Fruit fly (Drosophila melanogaster) whole organism, embryonic: Measurements from ENCODE around the gene CG2540.

Source experiments
- Ada2b ChIP-seq: fragments of 200-800 bp; sonication (Bioruptor generic); IDR thresholded peaks from 2 replicates; pipeline ENCODE4 v1.3.6; 2022; ENCODE audit warnings: missing biosample characterization, missing genetic modification characterization
- Antp ChIP-seq: fragments of 200-800 bp; sonication (Bioruptor generic); optimal IDR thresholded peaks from 3 replicates; lab custom pipeline; 2016; ENCODE audit warnings: missing biosample characterization, missing genetic modification characterization
- CG10267 ChIP-seq: fragments of 200-800 bp; sonication (Bioruptor generic); optimal IDR thresholded peaks from 2 replicates; lab custom pipeline; 2018; ENCODE audit warnings: missing biosample characterization, mild to moderate bottlenecking, missing genetic modification characterization, moderate library complexity
- CG12219 ChIP-seq: fragments of 200-800 bp; sonication (Bioruptor generic); optimal IDR thresholded peaks from 3 replicates; lab custom pipeline; 2018; ENCODE audit warnings: missing biosample characterization, mild to moderate bottlenecking, missing genetic modification characterization
- CG12391 ChIP-seq: fragments of 200-800 bp; sonication (Bioruptor generic); optimal IDR thresholded peaks from 3 replicates; lab custom pipeline; 2018; ENCODE audit warnings: missing biosample characterization, mild to moderate bottlenecking, missing genetic modification characterization, moderate library complexity
- CG14860 ChIP-seq: fragments of 200-800 bp; sonication (Bioruptor generic); IDR thresholded peaks from 3 replicates; pipeline ENCODE4 v1.3.6; 2022; ENCODE audit warnings: missing biosample characterization, missing genetic modification characterization; ENCODE audit not compliant: partially characterized antibody
- CG2116 ChIP-seq: fragments of 200-800 bp; sonication (Bioruptor generic); optimal IDR thresholded peaks from 3 replicates; lab custom pipeline; 2018; ENCODE audit warnings: missing biosample characterization, mild to moderate bottlenecking, missing genetic modification characterization
- CG3838 ChIP-seq: fragments of 200-800 bp; sonication (Bioruptor generic); optimal IDR thresholded peaks from 3 replicates; lab custom pipeline; 2016; ENCODE audit warnings: missing biosample characterization, missing genetic modification characterization
- CG4404 ChIP-seq: fragments of 200-800 bp; sonication (Bioruptor generic); IDR thresholded peaks from 2 replicates; pipeline ENCODE4 v1.3.6; 2022; ENCODE audit warnings: missing biosample characterization, missing genetic modification characterization
- CG4617 ChIP-seq: fragments of 200-800 bp; sonication (Bioruptor generic); optimal IDR thresholded peaks from 3 replicates; lab custom pipeline; 2016; ENCODE audit warnings: missing biosample characterization, missing genetic modification characterization, borderline replicate concordance
- CG7271 ChIP-seq: fragments of 200-800 bp; sonication (Bioruptor generic); optimal IDR thresholded peaks from 2 replicates; lab custom pipeline; 2018; ENCODE audit warnings: missing biosample characterization, mild to moderate bottlenecking, missing genetic modification characterization, moderate library complexity
- CG7963 ChIP-seq: fragments of 200-800 bp; sonication (Bioruptor generic); IDR thresholded peaks from 3 replicates; pipeline ENCODE4 v1.3.6; 2022; ENCODE audit warnings: missing biosample characterization, missing genetic modification characterization; ENCODE audit not compliant: partially characterized antibody
- CG8290 ChIP-seq, 3 experiments: fragments of 200-800 bp; sonication (Bioruptor generic); optimal IDR thresholded peaks; 2 replicates each; lab custom pipeline; 2016 to 2019; ENCODE audit warnings: missing biosample characterization in 3 of 3, missing genetic modification characterization in 3 of 3, mild to moderate bottlenecking in 2 of 3, moderate library complexity in 1 of 3
- Eip74EF ChIP-seq, 2 experiments: fragments of 200-800 bp in 1 of 2; fragments of >200 bp in 1 of 2; sonication (Bioruptor generic) in 1 of 2; optimal IDR thresholded peaks; 2 replicates each; lab custom pipeline; 2017 to 2019; ENCODE audit warnings: missing biosample characterization in 2 of 2, missing genetic modification characterization in 2 of 2, mild to moderate bottlenecking in 1 of 2, moderate library complexity in 1 of 2
- Ets65A ChIP-seq: fragments of 200-800 bp; sonication (Bioruptor generic); peaks from one replicate; lab custom pipeline; 2016; ENCODE audit warnings: missing biosample characterization, missing genetic modification characterization
- Ets97D ChIP-seq: fragments of 200-800 bp; sonication (Bioruptor generic); optimal IDR thresholded peaks from 3 replicates; lab custom pipeline; 2016; ENCODE audit warnings: missing biosample characterization, missing genetic modification characterization
- HLH3B ChIP-seq: fragments of 200-800 bp; sonication (Bioruptor generic); IDR thresholded peaks from 2 replicates; pipeline ENCODE4 v1.3.6; 2022; ENCODE audit warnings: missing biosample characterization, missing genetic modification characterization
- HLHmδ ChIP-seq: fragments of 200-800 bp; sonication (Bioruptor generic); optimal IDR thresholded peaks from 2 replicates; lab custom pipeline; 2018; ENCODE audit warnings: missing biosample characterization, mild to moderate bottlenecking, missing genetic modification characterization, moderate library complexity
- Hey ChIP-seq: fragments of 200-800 bp; sonication (Bioruptor generic); optimal IDR thresholded peaks from 3 replicates; lab custom pipeline; 2018; ENCODE audit warnings: missing biosample characterization, mild to moderate bottlenecking, missing genetic modification characterization
- Hr39 ChIP-seq: fragments of >200 bp; optimal IDR thresholded peaks from 2 replicates; lab custom pipeline; 2017
- Kr ChIP-seq: fragments of 200-800 bp; sonication (Bioruptor generic); optimal IDR thresholded peaks from 2 replicates; lab custom pipeline; 2017; ENCODE audit warnings: missing biosample characterization, mild to moderate bottlenecking, missing genetic modification characterization
- Med ChIP-seq: fragments of 200-800 bp; sonication (Bioruptor generic); peaks from one replicate; lab custom pipeline; 2016; ENCODE audit warnings: missing biosample characterization, missing genetic modification characterization, mild to moderate bottlenecking, inconsistent platforms, moderate library complexity
- Meics ChIP-seq: fragments of 200-800 bp; sonication (Bioruptor generic); optimal IDR thresholded peaks from 2 replicates; lab custom pipeline; 2017; ENCODE audit warnings: missing biosample characterization, mild to moderate bottlenecking, missing genetic modification characterization
- NK7.1 ChIP-seq: fragments of 200-800 bp; sonication (Bioruptor generic); optimal IDR thresholded peaks from 3 replicates; lab custom pipeline; 2016; ENCODE audit warnings: missing biosample characterization, missing genetic modification characterization
- Sin3A ChIP-seq: fragments of >200 bp; optimal IDR thresholded peaks from 2 replicates; lab custom pipeline; 2018
- Sry-δ ChIP-seq: fragments of 200-800 bp; sonication (Bioruptor generic); optimal IDR thresholded peaks from 2 replicates; lab custom pipeline; 2016; ENCODE audit warnings: missing biosample characterization, missing genetic modification characterization
- Taf1 ChIP-seq: fragments of 200-800 bp; sonication (Bioruptor generic); IDR thresholded peaks from 2 replicates; pipeline ENCODE4 v1.3.6; 2022; ENCODE audit warnings: missing biosample characterization, missing genetic modification characterization
- Vsx1 ChIP-seq: fragments of 200-800 bp; sonication (Bioruptor generic); optimal IDR thresholded peaks from 2 replicates; lab custom pipeline; 2017; ENCODE audit warnings: missing biosample characterization, mild to moderate bottlenecking, missing genetic modification characterization, missing genetic modification reagents
- Xrp1 ChIP-seq: fragments of 200-800 bp; sonication (Bioruptor generic); IDR thresholded peaks from 2 replicates; pipeline ENCODE4 v1.3.6; 2022; ENCODE audit warnings: missing biosample characterization, missing genetic modification characterization
- ato ChIP-seq: fragments of 200-800 bp; sonication (Bioruptor generic); IDR thresholded peaks from 2 replicates; pipeline ENCODE4 v1.3.6; 2022; ENCODE audit warnings: missing biosample characterization, missing genetic modification characterization; ENCODE audit not compliant: partially characterized antibody
- bcd ChIP-seq: fragments of 200-800 bp; sonication (Bioruptor generic); optimal IDR thresholded peaks from 2 replicates; lab custom pipeline; 2017; ENCODE audit warnings: missing biosample characterization, mild to moderate bottlenecking, missing genetic modification characterization
- bsh ChIP-seq, 2 experiments: fragments of 200-800 bp; sonication (Bioruptor generic); optimal IDR thresholded peaks; 2 replicates each; lab custom pipeline; 2017 to 2018; ENCODE audit warnings: mild to moderate bottlenecking in 2 of 2, missing biosample characterization in 2 of 2, missing genetic modification characterization in 2 of 2, moderate library complexity in 1 of 2
- crol ChIP-seq: fragments of 200-800 bp; sonication (Bioruptor generic); IDR thresholded peaks from 2 replicates; pipeline ENCODE4 v1.3.6; 2022; ENCODE audit warnings: missing biosample characterization, missing genetic modification characterization
- cwo ChIP-seq: fragments of 200-800 bp; sonication (Bioruptor generic); optimal IDR thresholded peaks from 3 replicates; lab custom pipeline; 2017; ENCODE audit warnings: missing biosample characterization, missing genetic modification characterization, mild to moderate bottlenecking, moderate library complexity, missing genetic modification reagents
- esg ChIP-seq: fragments of 200-800 bp; sonication (Bioruptor generic); conservative IDR thresholded peaks from 2 replicates; pipeline ENCODE4 v1.3.6; 2022; ENCODE audit warnings: missing biosample characterization, missing genetic modification characterization
- gro ChIP-seq: fragments of 200-800 bp; sonication (Bioruptor generic); optimal IDR thresholded peaks from 2 replicates; lab custom pipeline; 2016; ENCODE audit warnings: missing biosample characterization, missing genetic modification characterization
- ind ChIP-seq: fragments of 200-800 bp; sonication (Bioruptor generic); optimal IDR thresholded peaks from 3 replicates; lab custom pipeline; 2016; ENCODE audit warnings: missing biosample characterization, missing genetic modification characterization
- inv ChIP-seq: fragments of 200-800 bp; sonication (Bioruptor generic); IDR thresholded peaks from 2 replicates; pipeline ENCODE4 v1.3.6; 2022; ENCODE audit warnings: missing biosample characterization, missing genetic modification characterization; ENCODE audit not compliant: partially characterized antibody
- lilli ChIP-seq: fragments of 200-800 bp; sonication (Bioruptor generic); optimal IDR thresholded peaks from 3 replicates; lab custom pipeline; 2016; ENCODE audit warnings: missing biosample characterization, missing genetic modification characterization
- lmd ChIP-seq: fragments of 200-800 bp; sonication (Bioruptor generic); IDR thresholded peaks from 2 replicates; pipeline ENCODE4 v1.3.6; 2022; ENCODE audit warnings: missing biosample characterization, missing genetic modification characterization
- nerfin-1 ChIP-seq: fragments of 200-800 bp; sonication (Bioruptor generic); optimal IDR thresholded peaks from 3 replicates; lab custom pipeline; 2019; ENCODE audit warnings: missing biosample characterization, mild to moderate bottlenecking, missing genetic modification characterization, moderate library complexity
- nom ChIP-seq: fragments of 200-800 bp; sonication (Bioruptor generic); optimal IDR thresholded peaks from 2 replicates; lab custom pipeline; 2017; ENCODE audit warnings: missing biosample characterization, missing genetic modification characterization, mild to moderate bottlenecking, moderate library complexity, missing genetic modification reagents
- p53 ChIP-seq: fragments of 200-800 bp; sonication (Bioruptor generic); optimal IDR thresholded peaks from 2 replicates; lab custom pipeline; 2016; ENCODE audit warnings: missing biosample characterization, missing genetic modification characterization
- pb ChIP-seq: fragments of 200-800 bp; sonication (Bioruptor generic); optimal IDR thresholded peaks from 3 replicates; lab custom pipeline; 2016; ENCODE audit warnings: missing biosample characterization, missing genetic modification characterization
- phol ChIP-seq: fragments of 200-800 bp; sonication (Bioruptor generic); optimal IDR thresholded peaks from 3 replicates; lab custom pipeline; 2018; ENCODE audit warnings: missing biosample characterization, mild to moderate bottlenecking, missing genetic modification characterization, moderate library complexity
- pum ChIP-seq: fragments of 200-800 bp; sonication (Bioruptor generic); optimal IDR thresholded peaks from 2 replicates; lab custom pipeline; 2016; ENCODE audit warnings: missing biosample characterization, missing genetic modification characterization
- salm ChIP-seq: fragments of 200-800 bp; sonication (Bioruptor generic); optimal IDR thresholded peaks from 2 replicates; lab custom pipeline; 2018; ENCODE audit warnings: missing biosample characterization, mild to moderate bottlenecking, missing genetic modification characterization
- sqz ChIP-seq: fragments of 200-800 bp; sonication (Bioruptor generic); optimal IDR thresholded peaks from 3 replicates; lab custom pipeline; 2018; ENCODE audit warnings: missing biosample characterization, mild to moderate bottlenecking, missing genetic modification characterization
- stwl ChIP-seq: fragments of 200-800 bp; sonication (Bioruptor generic); optimal IDR thresholded peaks from 3 replicates; lab custom pipeline; 2018; ENCODE audit warnings: missing biosample characterization, mild to moderate bottlenecking, missing genetic modification characterization, moderate library complexity
- vfl ChIP-seq: fragments of 200-800 bp; sonication (Bioruptor generic); optimal IDR thresholded peaks from 2 replicates; lab custom pipeline; 2016; ENCODE audit warnings: missing biosample characterization, missing genetic modification characterization

Gene CG2540

dm6 chrX:12645361-12645760, 15.7 kb downstream of the CG2540 start:
- TF ChIP-seq esg (GFP tag; lab: Robert Waterston, UW) (no peak), Xrp1 (no peak), CG7271 (tag; lab: Kevin White, UChicago) (peak; percentile 33), sqz (no peak), pb (GFP tag; lab: Kevin White, UChicago) (no peak), phol (tag; lab: Kevin White, UChicago) (peak; percentile 17), CG10267 (peak; percentile 2), cwo (no peak), ato (GFP tag; lab: Robert Waterston, UW) (no peak), ind (GFP tag; lab: Kevin White, UChicago) (no peak), CG8290 (GFP tag; optimal IDR thresholded peaks at IDR 0.05; lab: Kevin White, UChicago) (peak; percentile 4), CG8290 (tag; optimal IDR thresholded peaks at IDR 0.05; lab: Kevin White, UChicago) (no peak), Antp (GFP tag; lab: Kevin White, UChicago) (no peak), HLHmδ (GFP tag; lab: Kevin White, UChicago) (no peak), CG2116 (GFP tag; lab: Kevin White, UChicago) (peak; percentile 14), CG12219 (GFP tag; lab: Kevin White, UChicago) (no peak), pum (GFP tag; lab: Kevin White, UChicago) (no peak), bsh (GFP tag; optimal IDR thresholded peaks at IDR 0.05; lab: Kevin White, UChicago) (no peak), Sry-δ (GFP tag; lab: Kevin White, UChicago) (peak; percentile 37), CG3838 (GFP tag; lab: Kevin White, UChicago) (no peak), bcd (GFP tag; lab: Kevin White, UChicago) (no peak), Ets65A (GFP tag; lab: Kevin White, UChicago) (peak; percentile 65), CG7963 (GFP tag; lab: Robert Waterston, UW) (no peak), vfl (GFP tag; lab: Kevin White, UChicago) (no peak), salm (tag; lab: Kevin White, UChicago) (no peak), Ets97D (peak; percentile 77), inv (GFP tag; lab: Robert Waterston, UW) (no peak), Meics (GFP tag; lab: Kevin White, UChicago) (no peak), stwl (tag; lab: Kevin White, UChicago) (peak; percentile 93), CG4617 (GFP tag; lab: Kevin White, UChicago) (no peak), nom (GFP tag; lab: Kevin White, UChicago) (no peak)

- peak; percentile 42 for TF ChIP-seq Hr39
- TF ChIP-seq CG4404, result no peak
- no peak for TF ChIP-seq Ada2b (GFP tag; lab: Robert Waterston, UW)
- TF ChIP-seq crol (GFP tag; lab: Robert Waterston, UW), result 0 out of 2 replicates have a peak, but pooled peaks have one; percentile 22
- TF ChIP-seq Eip74EF (GFP tag; optimal IDR thresholded peaks at IDR 0.05; lab: Kevin White, UChicago), result no peak
- peak; percentile 73 for TF ChIP-seq Med (GFP tag; lab: Kevin White, UChicago)
- TF ChIP-seq lmd (GFP tag; lab: Robert Waterston, UW), result no peak
- TF ChIP-seq p53 (GFP tag; lab: Kevin White, UChicago), result no peak
- TF ChIP-seq NK7.1, result no peak
- TF ChIP-seq Kr, result no peak
- TF ChIP-seq Sin3A, result no peak
- no peak for TF ChIP-seq gro (GFP tag; lab: Kevin White, UChicago)
- TF ChIP-seq CG14860 (GFP tag; lab: Robert Waterston, UW), result no peak
- no peak for TF ChIP-seq lilli
- no peak for TF ChIP-seq Hey (tag; lab: Kevin White, UChicago)
- no peak for TF ChIP-seq HLH3B (GFP tag; lab: Robert Waterston, UW)
- no peak for TF ChIP-seq Vsx1 (GFP tag; lab: Kevin White, UChicago)
- no peak for TF ChIP-seq nerfin-1 (tag; lab: Kevin White, UChicago)
- TF ChIP-seq CG12391 (tag; lab: Kevin White, UChicago), result no peak
- no peak for TF ChIP-seq Taf1
These were observed 21.9 kb downstream of the CG2540 start for dm6 chrX:12651613-12652012.
